Worm (Caenorhabditis elegans): ENCODE results near the gene efa-6.

ce11 chrIV:12565933-12566540, 48.5 kb downstream of the efa-6 start, which contains the start of gene eak-7:
- no peak for TF ChIP-seq snpc-4 (tag; optimal IDR thresholded peaks at IDR 0.05)
- no peak for TF ChIP-seq lin-32 (GFP tag; optimal IDR thresholded peaks at IDR 0.05)
- TF ChIP-seq lsy-2 (tag; optimal IDR thresholded peaks at IDR 0.05): no peak
- TF ChIP-seq nhr-76 (tag; optimal IDR thresholded peaks at IDR 0.05): no peak
- TF ChIP-seq pha-4 (tag; optimal IDR thresholded peaks at IDR 0.05): no peak
- no peak for TF ChIP-seq mls-2 (tag; optimal IDR thresholded peaks at IDR 0.05)
- TF ChIP-seq ham-2 (GFP tag; optimal IDR thresholded peaks at IDR 0.05): no peak
- TF ChIP-seq ztf-11 (tag; optimal IDR thresholded peaks at IDR 0.05): no peak

All from whole organism, mixed stage, embryonic.